Fruit fly (Drosophila melanogaster): ENCODE data around the gene CG7968.

Gene CG7968

DNA sequence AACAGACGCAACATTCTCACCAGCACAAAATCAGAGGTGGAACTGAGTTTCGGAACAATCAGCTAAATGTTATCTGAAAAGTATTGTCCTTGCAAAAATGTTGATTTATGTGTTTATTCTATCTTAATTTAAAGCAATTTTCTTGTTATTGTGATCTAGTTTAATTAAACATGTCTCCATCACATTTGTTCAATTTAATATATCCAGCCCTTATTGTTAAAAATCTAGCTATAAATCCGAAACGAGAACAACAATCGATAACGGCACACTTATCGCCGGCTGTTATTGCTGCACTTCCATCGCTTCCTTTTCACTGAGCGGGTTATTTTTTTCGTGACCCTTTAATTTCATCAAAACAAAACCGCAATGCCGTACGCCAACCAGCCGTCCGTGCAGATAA lies 16.1 kb upstream of the CG7968 start, which contains the start of the genes GatC, PolG2 and Polr2C (continued):
- TF ChIP-seq ftz-f1 (GFP tag; optimal IDR thresholded peaks at IDR 0.05) (no peak), caup (GFP tag; optimal IDR thresholded peaks at IDR 0.05; ENCODE audit: severe bottlenecking) (no peak), slbo (GFP tag; IDR thresholded peaks at IDR 0.05) (peak; percentile 76), dmrt99B (tag; optimal IDR thresholded peaks at IDR 0.05) (no peak), Bteb2 (GFP tag; optimal IDR thresholded peaks at IDR 0.05) (peak; percentile 58), Awh (GFP tag; IDR thresholded peaks at IDR 0.05) (no peak), CG8944 (GFP tag; optimal IDR thresholded peaks at IDR 0.05) (peak; percentile 43), dmrt11E (tag; optimal IDR thresholded peaks at IDR 0.05) (peak; percentile 22), Scr (GFP tag; IDR thresholded peaks at IDR 0.05; ENCODE audit: partially characterized antibody) (peak; percentile 79), CG2129 (GFP tag; IDR thresholded peaks at IDR 0.05; ENCODE audit: partially characterized antibody) (peak; percentile 52), twi (tag; optimal IDR thresholded peaks at IDR 0.05) (peak; percentile 34), scrt (GFP tag; optimal IDR thresholded peaks at IDR 0.05) (no peak), CG12236 (GFP tag; optimal IDR thresholded peaks at IDR 0.05) (no peak), E2f2 (GFP tag; IDR thresholded peaks at IDR 0.05) (peak; percentile 74), CG4424 (GFP tag; optimal IDR thresholded peaks at IDR 0.05) (peak; percentile 6), nau (GFP tag; optimal IDR thresholded peaks at IDR 0.05) (no peak), Vsx1 (GFP tag; optimal IDR thresholded peaks at IDR 0.05) (no peak), Gsc (GFP tag; IDR thresholded peaks at IDR 0.05) (no peak), Nf-YC (tag; optimal IDR thresholded peaks at IDR 0.05) (no peak), crc (GFP tag; optimal IDR thresholded peaks at IDR 0.05) (no peak), repo (GFP tag; optimal IDR thresholded peaks at IDR 0.05) (no peak), Blimp-1 (GFP tag; optimal IDR thresholded peaks at IDR 0.05) (no peak), Ets97D (GFP tag; optimal IDR thresholded peaks at IDR 0.05) (peak; percentile 46), CG10462 (GFP tag; optimal IDR thresholded peaks at IDR 0.05) (peak; percentile 16), CG12391 (tag; optimal IDR thresholded peaks at IDR 0.05) (peak; percentile 69), bsh (GFP tag; optimal IDR thresholded peaks at IDR 0.05) (peak in 1 of 2 experiments; percentile 23), Mes4 (GFP tag; optimal IDR thresholded peaks at IDR 0.05) (peak; percentile 9), pho (GFP tag; optimal IDR thresholded peaks at IDR 0.05) (peak; percentile 5), Adf1 (GFP tag; IDR thresholded peaks at IDR 0.05) (0 out of 2 replicates have a peak, but pooled peaks have one; percentile 25), sens-2 (GFP tag; IDR thresholded peaks at IDR 0.05) (no peak), pum (GFP tag; optimal IDR thresholded peaks at IDR 0.05) (peak; percentile 15), al (GFP tag; IDR thresholded peaks at IDR 0.05) (peak; percentile 33; the same call in 1 of the 2 replicates), CG12071 (GFP tag; optimal IDR thresholded peaks at IDR 0.05) (no peak), gcm (GFP tag; optimal IDR thresholded peaks at IDR 0.05) (peak; percentile 53), hbn (GFP tag; IDR thresholded peaks at IDR 0.05; ENCODE audit: partially characterized antibody) (peak; percentile 79), Lpt (GFP tag; optimal IDR thresholded peaks at IDR 0.05) (no peak), nom (GFP tag; optimal IDR thresholded peaks at IDR 0.05) (no peak), bab2 (GFP tag; optimal IDR thresholded peaks at IDR 0.05) (peak; percentile 41), CG2889 (GFP tag; IDR thresholded peaks at IDR 0.05) (no peak), sens (GFP tag) (peak; percentile 89), Doc3 (GFP tag; IDR thresholded peaks at IDR 0.05; ENCODE audit: partially characterized antibody) (peak; percentile 62; the same call in 2 of the 3 replicates), ssp (GFP tag; IDR thresholded peaks at IDR 0.05) (peak; percentile 79), ham (GFP tag; IDR thresholded peaks at IDR 0.05) (no peak), crp (GFP tag; optimal IDR thresholded peaks at IDR 0.05) (peak in 1 of 2 experiments; percentile 37), CG7987 (GFP tag; optimal IDR thresholded peaks at IDR 0.05) (no peak), CHES-1-like (GFP tag; optimal IDR thresholded peaks at IDR 0.05) (peak; percentile 72), CG7963 (GFP tag; IDR thresholded peaks at IDR 0.05; ENCODE audit: partially characterized antibody) (peak; percentile 73), phol (tag; optimal IDR thresholded peaks at IDR 0.05) (peak; percentile 55), tgo (GFP tag; IDR thresholded peaks at IDR 0.05) (peak; percentile 38; the same call in 1 of the 3 replicates), Sry-β (GFP tag; optimal IDR thresholded peaks at IDR 0.05) (peak; percentile 81)
